Worm (Caenorhabditis elegans) whole organism, dauer: ENCODE data around the gene ZK688.10.

Source experiments
- unc-62 ChIP-seq: sonication (generic microtip); optimal IDR thresholded peaks from 2 replicates; lab custom pipeline; 2017; ENCODE audit warnings: missing biosample characterization, missing genetic modification reagents, missing genetic modification characterization

ZK688.10 gene

ce11 chrIII:7860885-7861284 lies 35.9 kb downstream of the ZK688.10 start, which contains the start of gene cuc-1:
TSS of gene cuc-1 (minus strand) at chrIII:7860985.
- TF ChIP-seq unc-62 (GFP tag; lab: Kevin White, UChicago) = no peak

DNA sequence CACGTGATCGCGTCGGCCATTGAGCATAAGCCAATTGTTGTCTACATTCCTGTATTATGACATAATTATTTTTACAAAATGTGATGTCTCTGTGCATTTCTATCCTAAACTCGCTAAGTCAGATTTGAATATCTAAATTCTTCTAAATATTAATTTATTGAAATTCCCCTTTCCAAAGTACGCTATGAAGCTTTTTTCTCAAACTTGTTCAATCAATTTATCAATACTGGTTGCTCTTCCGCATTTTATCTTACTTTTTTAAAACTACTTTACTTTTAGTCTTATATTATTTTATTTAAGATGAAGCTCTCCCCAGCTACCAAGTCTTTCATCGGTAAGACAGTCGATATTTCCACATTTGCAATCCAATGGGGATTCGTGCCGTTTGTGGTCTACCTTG lies 37.5 kb downstream of the ZK688.10 start, which contains the start of gene tomm-7:
tomm-7 (plus strand) TSS at position 301 of the 400 bp plus-strand sequence.
- TF ChIP-seq unc-62 (GFP tag; lab: Kevin White, UChicago) = no peak

ce11 chrIII:7858407-7859029 lies 38.3 kb downstream of the ZK688.10 start, which contains the start of the genes coq-5 and ufm-1:
TSS of gene coq-5 (minus strand) at chrIII:7858457.
TSS of gene ufm-1 (plus strand) at chrIII:7858979.
- TF ChIP-seq unc-62 (GFP tag; lab: Kevin White, UChicago) = no peak

ce11 chrIII:7857142-7857541 lies 39.7 kb downstream of the ZK688.10 start, which contains the start of gene tag-307:
TSS of gene tag-307 (minus strand) at chrIII:7857242.
- no peak for TF ChIP-seq unc-62 (GFP tag; lab: Kevin White, UChicago)

ce11 chrIII:7855468-7855867 lies 41.4 kb downstream of the ZK688.10 start:
- TF ChIP-seq unc-62 (GFP tag; lab: Kevin White, UChicago) = no peak

DNA sequence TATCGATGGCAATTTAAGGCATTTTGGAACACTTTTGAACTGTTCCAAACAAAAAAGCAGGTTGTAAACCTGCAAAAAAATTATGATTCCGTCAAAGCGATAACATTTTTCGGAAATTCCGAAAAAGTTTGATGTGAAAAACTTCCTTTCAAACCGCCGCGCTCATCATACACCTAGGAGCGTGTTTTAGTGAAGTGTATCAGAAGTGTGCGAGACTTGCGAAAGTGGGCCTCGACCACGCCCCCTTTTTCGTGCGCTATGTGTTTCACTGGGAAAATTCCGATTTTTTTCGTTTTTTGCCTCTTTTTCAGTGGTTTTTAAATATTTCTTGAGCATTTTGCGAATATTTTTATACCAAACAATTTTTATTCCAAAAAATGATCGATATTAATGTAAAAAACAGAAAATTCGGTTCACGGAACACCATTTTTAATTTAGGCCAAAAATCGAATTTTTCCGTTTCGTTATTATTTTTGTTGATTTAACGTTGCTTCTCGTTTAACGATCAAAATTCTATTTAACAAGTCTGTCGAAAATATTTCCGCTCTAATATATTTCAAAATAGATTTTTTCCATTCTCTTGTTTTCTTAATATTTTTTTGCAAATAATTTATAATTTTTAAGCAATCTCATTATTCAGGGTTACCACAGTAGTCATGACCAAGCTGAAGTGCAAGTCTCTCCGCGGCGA lies 42.2 kb downstream of the ZK688.10 start, which contains the start of gene rpl-35:
rpl-35 (plus strand) TSS at position 641 of the 691 bp plus-strand sequence.
- TF ChIP-seq unc-62 (GFP tag; lab: Kevin White, UChicago) = peak; percentile 38

- TF ChIP-seq unc-62 (GFP tag; lab: Kevin White, UChicago) = no peak
Observed at ce11 chrIII:7848173-7848572, 48.7 kb downstream of the ZK688.10 start.
